Worm (Caenorhabditis elegans): ENCODE results near the gene acy-4.

DNA sequence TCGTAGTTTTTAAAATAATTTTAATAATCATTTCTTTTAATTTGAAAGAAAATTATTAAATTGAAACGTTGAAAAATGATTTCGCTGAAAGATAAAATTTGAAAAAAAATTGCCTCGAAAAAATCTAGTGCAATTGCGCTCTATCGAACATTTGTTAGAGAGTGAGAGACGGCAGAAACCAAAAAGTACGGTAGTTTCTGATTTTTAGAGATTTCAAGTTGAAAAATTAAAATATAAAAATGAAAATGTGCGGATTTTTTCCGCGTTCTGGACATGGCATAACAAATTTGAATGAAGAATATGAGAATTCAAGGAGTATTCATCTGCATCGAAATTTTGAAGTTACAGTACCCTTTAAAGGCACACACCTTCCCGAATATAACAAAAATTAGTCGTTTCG is 11.3 kb downstream of the acy-4 start:
- TF ChIP-seq ama-1 (optimal IDR thresholded peaks at IDR 0.05) (no peak), ets-7 (tag; optimal IDR thresholded peaks at IDR 0.05) (no peak), tbx-11 (GFP tag; IDR thresholded peaks at IDR 0.05) (no peak), sea-1 (GFP tag; conservative IDR thresholded peaks at IDR 0.05) (no peak), ceh-36 (tag; optimal IDR thresholded peaks at IDR 0.05) (no peak), hmg-4 (GFP tag; optimal IDR thresholded peaks at IDR 0.05) (no peak), tra-4 (tag; optimal IDR thresholded peaks at IDR 0.05) (no peak), F13C5.2 (tag; optimal IDR thresholded peaks at IDR 0.05) (no peak), ceh-13 (GFP tag; optimal IDR thresholded peaks at IDR 0.05) (no peak)

All from whole organism, early embryonic.